Worm (Caenorhabditis elegans) whole organism, early embryonic: ENCODE data around the gene C08G5.7.

Experiments
- B0310.2 ChIP-seq: sonication (generic microtip); optimal IDR thresholded peaks from 2 replicates; lab custom pipeline; 2016; ENCODE audit warnings: mild to moderate bottlenecking, missing genetic modification characterization, missing compliant biosample characterization
- F13C5.2 ChIP-seq: sonication (generic microtip); optimal IDR thresholded peaks from 2 replicates; lab custom pipeline; 2017; ENCODE audit warnings: mild to moderate bottlenecking, missing genetic modification characterization, inconsistent platforms, missing compliant biosample characterization
- aly-1 ChIP-seq: sonication (generic microtip); optimal IDR thresholded peaks from 2 replicates; lab custom pipeline; 2016; ENCODE audit warnings: missing genetic modification characterization, missing compliant biosample characterization
- ama-1 ChIP-seq: fragments of 150-350 bp; optimal IDR thresholded peaks from 2 replicates; lab custom pipeline; 2014
- ceh-13 ChIP-seq: fragments of 200-800 bp; sonication (Bioruptor generic); optimal IDR thresholded peaks from 2 replicates; lab custom pipeline; 2018; ENCODE audit warnings: mild to moderate bottlenecking, missing genetic modification characterization, missing compliant biosample characterization
- ceh-36 ChIP-seq: sonication (generic microtip); optimal IDR thresholded peaks from 2 replicates; lab custom pipeline; 2016; ENCODE audit warnings: missing genetic modification characterization, inconsistent platforms, missing compliant biosample characterization
- ets-7 ChIP-seq: sonication (generic microtip); optimal IDR thresholded peaks from 2 replicates; lab custom pipeline; 2016; ENCODE audit warnings: missing genotype, missing genetic modification characterization, missing compliant biosample characterization
- flt-1 ChIP-seq: fragments of 200-800 bp; sonication (Bioruptor generic); IDR thresholded peaks from 2 replicates; pipeline ENCODE4 v1.3.6; 2022; ENCODE audit warnings: missing genetic modification characterization, missing compliant biosample characterization
- hmbx-1 ChIP-seq: sonication (generic microtip); optimal IDR thresholded peaks from 2 replicates; lab custom pipeline; 2016; ENCODE audit warnings: mild to moderate bottlenecking, missing genetic modification characterization, missing compliant biosample characterization
- hmg-4 ChIP-seq: fragments of 200-800 bp; sonication (Bioruptor generic); optimal IDR thresholded peaks from 2 replicates; lab custom pipeline; 2018; ENCODE audit warnings: mild to moderate bottlenecking, missing genetic modification characterization, missing compliant biosample characterization
- hnd-1 ChIP-seq: sonication (generic microtip); optimal IDR thresholded peaks from 2 replicates; lab custom pipeline; 2016; ENCODE audit warnings: missing genetic modification characterization, missing compliant biosample characterization
- pes-1 ChIP-seq: fragments of 200-800 bp; sonication (Bioruptor generic); IDR thresholded peaks from 2 replicates; pipeline ENCODE4 v1.3.6; 2022; ENCODE audit warnings: missing genetic modification reagents, missing genetic modification characterization, missing compliant biosample characterization
- scrt-1 ChIP-seq: fragments of 200-800 bp; sonication (Bioruptor generic); IDR thresholded peaks from 2 replicates; pipeline ENCODE4 v1.3.6; 2022; ENCODE audit warnings: missing genetic modification characterization, missing compliant biosample characterization
- sea-1 ChIP-seq: fragments of 200-800 bp; sonication (Bioruptor generic); conservative IDR thresholded peaks from 2 replicates; pipeline ENCODE4 v1.3.6; 2022; ENCODE audit warnings: missing genetic modification characterization, missing compliant biosample characterization
- tbx-11 ChIP-seq: fragments of 200-800 bp; sonication (Bioruptor generic); IDR thresholded peaks from 2 replicates; pipeline ENCODE4 v1.3.6; 2022; ENCODE audit warnings: missing genetic modification characterization, missing compliant biosample characterization
- tbx-37 ChIP-seq: fragments of 200-800 bp; sonication (Bioruptor generic); conservative IDR thresholded peaks from 2 replicates; pipeline ENCODE4 v1.3.6; 2022; ENCODE audit warnings: missing genetic modification reagents, missing genetic modification characterization, missing compliant biosample characterization
- tra-4 ChIP-seq: sonication (generic microtip); optimal IDR thresholded peaks from 2 replicates; lab custom pipeline; 2017; ENCODE audit warnings: missing genetic modification characterization, missing compliant biosample characterization

Gene C08G5.7

DNA sequence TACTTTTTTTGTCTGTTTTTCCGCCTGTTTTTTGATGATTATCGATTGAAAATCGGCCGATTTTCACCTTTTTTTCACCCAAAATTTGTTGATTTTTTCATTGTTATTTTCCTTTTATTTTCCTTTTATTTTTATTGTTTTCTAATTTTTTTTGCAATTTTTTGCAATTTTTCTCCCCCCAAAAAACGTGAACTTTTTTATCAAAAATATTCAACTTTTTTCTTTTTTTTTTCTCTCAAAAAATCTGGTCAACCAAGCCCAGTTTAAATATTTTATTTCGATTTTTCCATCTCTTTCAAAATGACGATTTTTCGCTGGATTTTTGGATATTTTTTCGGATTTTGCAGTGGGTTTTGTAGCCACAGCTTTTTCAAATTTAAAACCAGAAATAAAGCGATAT lies 41.6 kb downstream of the C08G5.7 start, which contains the start of gene rfip-2:
Gene rfip-2, plus strand, starts transcription at position 301 of the 400 bp plus-strand sequence.
- TF ChIP-seq scrt-1 (GFP tag; lab: Robert Waterston, UW) (no peak), tra-4 (tag; lab: Kevin White, UChicago) (no peak), hnd-1 (no peak), ets-7 (no peak), sea-1 (GFP tag; lab: Robert Waterston, UW) (no peak), tbx-11 (GFP tag; lab: Robert Waterston, UW) (no peak), hmbx-1 (tag; lab: Kevin White, UChicago) (no peak), ceh-36 (no peak)

DNA sequence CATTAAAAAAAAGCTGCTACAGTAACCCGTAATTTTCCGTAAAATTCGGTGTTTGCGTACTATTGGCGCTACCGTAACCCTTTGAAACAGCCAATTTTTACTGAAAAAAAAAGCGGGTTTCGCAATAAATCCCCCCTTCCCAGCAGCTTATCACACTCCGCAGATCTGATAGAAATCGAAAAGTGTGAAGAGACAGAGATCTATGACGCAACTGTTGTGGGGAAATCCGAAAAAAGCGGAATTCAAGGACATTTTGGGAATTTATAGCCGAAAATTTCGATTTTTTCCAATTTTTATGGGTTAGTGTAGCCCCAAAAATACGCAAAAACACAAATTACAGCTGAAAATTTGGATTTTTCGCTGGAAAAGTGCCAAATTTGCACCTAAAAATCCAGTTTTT lies 43.2 kb downstream of the C08G5.7 start:
- TF ChIP-seq ceh-13, result no peak
- TF ChIP-seq ceh-36, result no peak
- TF ChIP-seq tra-4 (tag; lab: Kevin White, UChicago), result no peak

DNA sequence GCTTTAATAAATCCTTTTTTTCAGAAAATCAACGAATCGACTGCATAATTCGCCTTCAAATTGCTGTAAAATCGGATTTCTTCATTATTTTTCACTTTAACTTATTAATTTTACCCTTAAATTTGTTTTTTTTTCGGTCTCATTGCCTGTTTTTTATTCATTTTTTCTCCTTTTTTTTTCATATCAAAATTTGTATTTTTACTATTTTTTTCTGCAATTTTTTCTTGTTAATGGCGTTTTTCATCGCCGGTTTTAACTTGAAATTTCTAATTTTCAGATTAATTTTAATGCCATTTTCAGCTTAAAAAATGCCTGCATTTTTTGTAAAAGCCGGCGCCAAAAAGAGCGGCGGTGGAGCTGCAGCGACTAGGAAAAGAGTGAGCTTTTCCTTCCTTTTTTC lies 56.0 kb downstream of the C08G5.7 start, which contains the start of gene T02H6.1:
Gene T02H6.1, plus strand, starts transcription at position 301 of the 400 bp plus-strand sequence.
- TF ChIP-seq hmbx-1 (tag; lab: Kevin White, UChicago) (no peak), ceh-36 (no peak), scrt-1 (GFP tag; lab: Robert Waterston, UW) (no peak), F13C5.2 (no peak), ets-7 (no peak), hmg-4 (no peak), pes-1 (GFP tag; lab: Robert Waterston, UW) (no peak), aly-1 (tag; lab: Kevin White, UChicago) (no peak), hnd-1 (no peak), tra-4 (tag; lab: Kevin White, UChicago) (no peak), sea-1 (GFP tag; lab: Robert Waterston, UW) (no peak), flt-1 (no peak), tbx-37 (GFP tag; lab: Robert Waterston, UW) (no peak), ceh-13 (no peak), ama-1 (lab: Kevin White, UChicago) (no peak), tbx-11 (GFP tag; lab: Robert Waterston, UW) (no peak), B0310.2 (no peak)
